Fruit fly (Drosophila melanogaster) whole organism, embryonic: ENCODE data around the gene PIG-Wb.
A peak's percentile ranks its signal among the peaks of the same experiment; 100 is the strongest.

Source experiments
- CG12299 ChIP-seq: fragments of 200-800 bp; sonication (Bioruptor generic); optimal IDR thresholded peaks from 2 replicates; lab custom pipeline; 2018; ENCODE audit warnings: missing biosample characterization, mild to moderate bottlenecking, missing genetic modification characterization
- CG14667 ChIP-seq: fragments of 200-800 bp; sonication (Bioruptor generic); IDR thresholded peaks from 2 replicates; pipeline ENCODE4 v1.3.6; 2022; ENCODE audit warnings: missing biosample characterization, missing genetic modification characterization
- CG1603 ChIP-seq: fragments of 200-800 bp; sonication (Bioruptor generic); optimal IDR thresholded peaks from 2 replicates; lab custom pipeline; 2019; ENCODE audit warnings: missing biosample characterization, mild to moderate bottlenecking, missing genetic modification characterization, moderate library complexity
- CG8388 ChIP-seq: fragments of 200-800 bp; sonication (Bioruptor generic); optimal IDR thresholded peaks from 2 replicates; lab custom pipeline; 2019; ENCODE audit warnings: missing biosample characterization, mild to moderate bottlenecking, missing genetic modification characterization, moderate library complexity
- CG8765 ChIP-seq: fragments of 200-800 bp; sonication (Bioruptor generic); IDR thresholded peaks from 2 replicates; pipeline ENCODE4 v1.3.6; 2022; ENCODE audit warnings: missing biosample characterization, missing genetic modification characterization
- CG9932 ChIP-seq: fragments of 200-800 bp; sonication (Bioruptor generic); IDR thresholded peaks from 2 replicates; pipeline ENCODE4 v1.3.6; 2022; ENCODE audit warnings: missing biosample characterization, missing genetic modification characterization
- Dll ChIP-seq: fragments of 200-800 bp; sonication (Bioruptor generic); IDR thresholded peaks from 4 replicates; pipeline ENCODE4 v1.3.6; 2022; ENCODE audit warnings: missing biosample characterization, missing genetic modification characterization; ENCODE audit not compliant: partially characterized antibody
- Elba2 ChIP-seq: fragments of 200-800 bp; sonication (Bioruptor generic); optimal IDR thresholded peaks from 3 replicates; lab custom pipeline; 2016; ENCODE audit warnings: missing biosample characterization, missing genetic modification characterization
- chif ChIP-seq, 2 experiments: fragments of 200-800 bp; sonication (Bioruptor generic); optimal IDR thresholded peaks; 3 replicates each; lab custom pipeline; 2016; ENCODE audit warnings: missing biosample characterization in 2 of 2, missing genetic modification characterization in 2 of 2
- dan ChIP-seq: fragments of 200-800 bp; sonication (Bioruptor generic); IDR thresholded peaks from 2 replicates; pipeline ENCODE4 v1.3.6; 2022; ENCODE audit warnings: missing biosample characterization, missing genetic modification characterization
- pan ChIP-seq, 4 experiments: fragments of >200 bp in 3 of 4; fragments of 200-800 bp in 1 of 4; sonication (Bioruptor generic) in 1 of 4; optimal IDR thresholded peaks in 3 of 4; IDR thresholded peaks in 1 of 4; 2 replicates each; pipeline versions ENCODE4 v1.3.6 to Lab custom; 2017 to 2022; ENCODE audit warnings: missing biosample characterization in 2 of 4, missing genetic modification characterization in 2 of 4, mixed read lengths in 1 of 4
- slou ChIP-seq: fragments of 200-800 bp; sonication (Bioruptor generic); optimal IDR thresholded peaks from 3 replicates; lab custom pipeline; 2016; ENCODE audit warnings: missing biosample characterization, missing genetic modification characterization
- tgo ChIP-seq: fragments of 200-800 bp; sonication (Bioruptor generic); IDR thresholded peaks from 3 replicates; pipeline ENCODE4 v1.3.6; 2022; ENCODE audit warnings: missing biosample characterization, missing genetic modification characterization

DNA sequence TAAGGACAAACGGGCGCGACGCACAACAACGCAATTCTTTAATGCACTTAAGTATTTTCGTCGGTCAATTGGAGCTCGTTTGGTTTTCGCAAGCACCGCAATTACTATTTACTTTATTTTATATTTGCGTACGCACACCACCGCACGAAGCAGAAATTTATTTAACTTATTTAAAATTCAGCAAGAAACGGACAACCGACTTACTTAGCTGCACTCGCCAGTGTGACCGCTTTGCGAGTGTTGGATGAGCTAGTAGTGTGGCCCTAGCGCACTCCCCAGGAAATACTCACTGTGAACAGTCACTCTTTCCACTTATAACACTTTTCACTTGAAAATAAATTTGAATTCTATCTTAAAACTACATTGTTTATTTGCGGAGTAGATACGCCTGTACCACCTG lies 7.0 kb downstream of the PIG-Wb start, which contains the start of gene drpr:
- TF ChIP-seq pan (optimal IDR thresholded peaks at IDR 0.05; lab: Kevin White, UChicago): no peak
- TF ChIP-seq pan (GFP tag; optimal IDR thresholded peaks at IDR 0.05 in 1 of 2, IDR thresholded peaks at IDR 0.05 in 1 of 2): no peak
- TF ChIP-seq CG14667 (GFP tag; lab: Robert Waterston, UW): no peak
- TF ChIP-seq dan (GFP tag; lab: Robert Waterston, UW): no peak
- peak; percentile 18 for TF ChIP-seq CG8388
- TF ChIP-seq CG12299 (tag; lab: Kevin White, UChicago): peak; percentile 81
- no peak for TF ChIP-seq Elba2
- TF ChIP-seq slou: no peak
- no peak for TF ChIP-seq Dll (GFP tag; lab: Robert Waterston, UW)
- TF ChIP-seq tgo (GFP tag; lab: Robert Waterston, UW): no peak
- no peak for TF ChIP-seq CG8765
- 0 out of 2 replicates have a peak, but pooled peaks have one; percentile 16 for TF ChIP-seq CG9932 (GFP tag; lab: Robert Waterston, UW)
- TF ChIP-seq chif (GFP tag; optimal IDR thresholded peaks at IDR 0.05; lab: Kevin White, UChicago): no peak
- TF ChIP-seq CG1603 (tag; lab: Kevin White, UChicago): peak; percentile 79
